Worm (Caenorhabditis elegans) whole organism, late embryonic: ENCODE data around the gene lev-9.

ENCODE experiments used
- C08G9.2 ChIP-seq: sonication (generic microtip); optimal IDR thresholded peaks from 2 replicates; lab custom pipeline; 2016; ENCODE audit warnings: mild to moderate bottlenecking, missing genetic modification characterization, moderate library complexity, missing compliant biosample characterization
- C38D4.7 ChIP-seq: fragments of 200-800 bp; sonication (Bioruptor generic); optimal IDR thresholded peaks from 2 replicates; lab custom pipeline; 2018; ENCODE audit warnings: mild to moderate bottlenecking, missing genetic modification characterization, moderate library complexity, missing compliant biosample characterization
- F13H6.1 ChIP-seq: sonication (generic microtip); optimal IDR thresholded peaks from 2 replicates; lab custom pipeline; 2016; ENCODE audit warnings: missing genetic modification characterization, missing compliant biosample characterization
- K09A11.1 ChIP-seq: sonication (generic microtip); optimal IDR thresholded peaks from 2 replicates; lab custom pipeline; 2017; ENCODE audit warnings: antibody characterized with exemption, mild to moderate bottlenecking, missing genetic modification characterization, missing compliant biosample characterization; ENCODE audit not compliant: insufficient read depth
- T23F11.4 ChIP-seq: fragments of 200-800 bp; sonication (Bioruptor generic); optimal IDR thresholded peaks from 2 replicates; lab custom pipeline; 2018; ENCODE audit warnings: mild to moderate bottlenecking, missing genetic modification characterization, missing compliant biosample characterization
- Y22D7AL.16 ChIP-seq: sonication (generic microtip); optimal IDR thresholded peaks from 2 replicates; lab custom pipeline; 2016; ENCODE audit warnings: missing genetic modification characterization, missing compliant biosample characterization
- ahr-1 ChIP-seq: sonication (generic microtip); optimal IDR thresholded peaks from 2 replicates; lab custom pipeline; 2016; ENCODE audit warnings: missing genetic modification characterization, missing compliant biosample characterization
- ceh-18 ChIP-seq: sonication (generic microtip); optimal IDR thresholded peaks from 2 replicates; lab custom pipeline; 2016; ENCODE audit warnings: missing genetic modification characterization, missing compliant biosample characterization
- ceh-2 ChIP-seq: sonication (generic microtip); optimal IDR thresholded peaks from 2 replicates; lab custom pipeline; 2016; ENCODE audit warnings: missing genotype, missing genetic modification characterization, missing compliant biosample characterization
- ceh-30 ChIP-seq: fragments of 150-350 bp; optimal IDR thresholded peaks from 2 replicates; lab custom pipeline; 2014; ENCODE audit warnings: missing biosample characterization, missing genetic modification characterization
- ceh-45 ChIP-seq: fragments of 200-800 bp; sonication (Bioruptor generic); IDR thresholded peaks from 2 replicates; pipeline ENCODE4 v1.3.6; 2022; ENCODE audit warnings: missing genetic modification reagents, missing genetic modification characterization, missing compliant biosample characterization
- ceh-48 ChIP-seq: sonication (generic microtip); optimal IDR thresholded peaks from 2 replicates; lab custom pipeline; 2016; ENCODE audit warnings: missing genetic modification characterization, inconsistent platforms, missing compliant biosample characterization
- ceh-6 ChIP-seq: fragments of 200-800 bp; sonication (Bioruptor generic); optimal IDR thresholded peaks from 2 replicates; lab custom pipeline; 2018; ENCODE audit warnings: mild to moderate bottlenecking, missing genetic modification characterization, missing compliant biosample characterization
- dve-1 ChIP-seq: sonication (generic microtip); optimal IDR thresholded peaks from 2 replicates; lab custom pipeline; 2017; ENCODE audit warnings: antibody characterized with exemption, mild to moderate bottlenecking, missing genetic modification characterization, missing compliant biosample characterization
- elt-4 ChIP-seq: sonication (generic microtip); optimal IDR thresholded peaks from 2 replicates; lab custom pipeline; 2016; ENCODE audit warnings: missing genetic modification characterization, missing compliant biosample characterization
- eyg-1 ChIP-seq: sonication (generic microtip); optimal IDR thresholded peaks from 2 replicates; lab custom pipeline; 2016; ENCODE audit warnings: missing genotype, missing genetic modification characterization, missing compliant biosample characterization
- fkh-10 ChIP-seq: fragments of 150-350 bp; optimal IDR thresholded peaks from 2 replicates; lab custom pipeline; 2014; ENCODE audit warnings: missing biosample characterization, missing genetic modification reagents, missing genetic modification characterization
- fkh-6 ChIP-seq: sonication (generic microtip); optimal IDR thresholded peaks from 2 replicates; lab custom pipeline; 2016; ENCODE audit warnings: missing genetic modification characterization, missing compliant biosample characterization
- gmeb-2 ChIP-seq: sonication (generic microtip); optimal IDR thresholded peaks from 2 replicates; lab custom pipeline; 2016; ENCODE audit warnings: missing genetic modification characterization, inconsistent platforms, missing compliant biosample characterization
- hlh-30 ChIP-seq: sonication (generic microtip); optimal IDR thresholded peaks from 2 replicates; lab custom pipeline; 2017; ENCODE audit warnings: antibody characterized with exemption, missing genetic modification characterization, missing compliant biosample characterization; ENCODE audit not compliant: insufficient read depth
- hlh-6 ChIP-seq: sonication (generic microtip); optimal IDR thresholded peaks from 2 replicates; lab custom pipeline; 2016; ENCODE audit warnings: missing genotype, missing genetic modification characterization, missing compliant biosample characterization
- hlh-8 ChIP-seq: sonication (generic microtip); optimal IDR thresholded peaks from 2 replicates; lab custom pipeline; 2016; ENCODE audit warnings: missing genotype, missing genetic modification characterization, missing compliant biosample characterization
- lim-6 ChIP-seq: sonication (generic microtip); optimal IDR thresholded peaks from 2 replicates; lab custom pipeline; 2016; ENCODE audit warnings: missing genetic modification characterization, missing compliant biosample characterization
- lin-11 ChIP-seq: fragments of 200-800 bp; sonication (Bioruptor generic); optimal IDR thresholded peaks from 2 replicates; lab custom pipeline; 2018; ENCODE audit warnings: mild to moderate bottlenecking, missing genetic modification characterization, missing compliant biosample characterization
- madf-2 ChIP-seq: sonication (generic microtip); optimal IDR thresholded peaks from 2 replicates; lab custom pipeline; 2017; ENCODE audit warnings: missing genetic modification characterization, missing compliant biosample characterization
- mec-3 ChIP-seq: sonication (generic microtip); optimal IDR thresholded peaks from 2 replicates; lab custom pipeline; 2016; ENCODE audit warnings: borderline replicate concordance, missing genetic modification characterization, missing compliant biosample characterization
- nfya-1 ChIP-seq: sonication (generic microtip); optimal IDR thresholded peaks from 2 replicates; lab custom pipeline; 2017; ENCODE audit warnings: missing genetic modification characterization, mild to moderate bottlenecking, missing compliant biosample characterization, antibody characterized with exemption, moderate library complexity
- nhr-11 ChIP-seq: fragments of 150-350 bp; optimal IDR thresholded peaks from 2 replicates; lab custom pipeline; 2014; ENCODE audit warnings: missing biosample characterization, missing genetic modification characterization
- nhr-232 ChIP-seq: sonication (generic microtip); optimal IDR thresholded peaks from 2 replicates; lab custom pipeline; 2016; ENCODE audit warnings: missing genetic modification characterization, missing compliant biosample characterization
- npax-4 ChIP-seq: sonication (generic microtip); optimal IDR thresholded peaks from 2 replicates; lab custom pipeline; 2016; ENCODE audit warnings: missing genetic modification characterization, missing compliant biosample characterization
- odd-2 ChIP-seq: sonication (generic microtip); optimal IDR thresholded peaks from 2 replicates; lab custom pipeline; 2017; ENCODE audit warnings: antibody characterized with exemption, mild to moderate bottlenecking, missing genetic modification characterization, missing compliant biosample characterization
- pqm-1 ChIP-seq: sonication (generic microtip); optimal IDR thresholded peaks from 2 replicates; lab custom pipeline; 2016; ENCODE audit warnings: missing genetic modification characterization, missing compliant biosample characterization
- ref-2 ChIP-seq: sonication (generic microtip); optimal IDR thresholded peaks from 2 replicates; lab custom pipeline; 2016; ENCODE audit warnings: missing genetic modification characterization, missing compliant biosample characterization
- rnt-1 ChIP-seq: sonication (generic microtip); optimal IDR thresholded peaks from 2 replicates; lab custom pipeline; 2016; ENCODE audit warnings: missing genetic modification characterization, missing compliant biosample characterization
- sdc-2 ChIP-seq: sonication (generic microtip); optimal IDR thresholded peaks from 2 replicates; lab custom pipeline; 2016; ENCODE audit warnings: missing genotype, missing genetic modification characterization, missing compliant biosample characterization
- sox-4 ChIP-seq: sonication (generic microtip); optimal IDR thresholded peaks from 2 replicates; lab custom pipeline; 2017; ENCODE audit warnings: mild to moderate bottlenecking, missing genetic modification characterization, inconsistent platforms, missing compliant biosample characterization
- syd-9 ChIP-seq: sonication (generic microtip); optimal IDR thresholded peaks from 2 replicates; lab custom pipeline; 2016; ENCODE audit warnings: mild to moderate bottlenecking, missing genetic modification characterization, moderate library complexity, missing compliant biosample characterization
- tbx-2 ChIP-seq: sonication (generic microtip); optimal IDR thresholded peaks from 2 replicates; lab custom pipeline; 2016; ENCODE audit warnings: missing genetic modification characterization, missing compliant biosample characterization
- ttx-3 ChIP-seq: sonication (generic microtip); optimal IDR thresholded peaks from 2 replicates; lab custom pipeline; 2016; ENCODE audit warnings: missing genetic modification reagents, missing genetic modification characterization, missing compliant biosample characterization
- unc-3 ChIP-seq, 2 experiments: fragments of 200-800 bp in 1 of 2; sonication (Bioruptor generic) in 1 of 2; sonication (generic microtip) in 1 of 2; conservative IDR thresholded peaks in 1 of 2; optimal IDR thresholded peaks in 1 of 2; 2 replicates each; pipeline versions ENCODE4 v1.3.6 to Lab custom; 2016 to 2022; ENCODE audit warnings: missing compliant biosample characterization in 2 of 2, missing genetic modification characterization in 2 of 2, missing genetic modification reagents in 1 of 2
- unc-42 ChIP-seq: sonication (generic microtip); optimal IDR thresholded peaks from 2 replicates; lab custom pipeline; 2016; ENCODE audit warnings: missing genotype, missing genetic modification characterization, missing compliant biosample characterization
- unc-55 ChIP-seq: sonication (generic microtip); optimal IDR thresholded peaks from 2 replicates; lab custom pipeline; 2017; ENCODE audit warnings: missing biosample characterization, missing genetic modification reagents, missing genetic modification characterization
- unc-86 ChIP-seq: sonication (generic microtip); optimal IDR thresholded peaks from 2 replicates; lab custom pipeline; 2016; ENCODE audit warnings: missing genetic modification characterization, missing compliant biosample characterization
- ztf-16 ChIP-seq: sonication (generic microtip); optimal IDR thresholded peaks from 2 replicates; lab custom pipeline; 2017; ENCODE audit warnings: missing genetic modification characterization, missing compliant biosample characterization

Gene lev-9

ce11 chrX:6318803-6319202 lies 27.3 kb upstream of the lev-9 start:
- TF ChIP-seq gmeb-2 (no peak), sox-4 (tag; lab: Kevin White, UChicago) (no peak), ceh-18 (tag; lab: Kevin White, UChicago) (no peak), F13H6.1 (tag; lab: Kevin White, UChicago) (no peak), elt-4 (tag; lab: Kevin White, UChicago) (no peak), unc-3 (GFP tag; conservative IDR thresholded peaks at IDR 0.05; lab: Robert Waterston, UW) (no peak), unc-3 (tag; optimal IDR thresholded peaks at IDR 0.05; lab: Kevin White, UChicago) (no peak), T23F11.4 (GFP tag; lab: Kevin White, UChicago) (no peak), ceh-6 (GFP tag; lab: Kevin White, UChicago) (no peak), ceh-2 (tag; lab: Kevin White, UChicago) (no peak), odd-2 (tag; lab: Kevin White, UChicago) (no peak), unc-42 (tag; lab: Kevin White, UChicago) (no peak)

- no peak for TF ChIP-seq Y22D7AL.16 (tag; lab: Kevin White, UChicago)
- TF ChIP-seq nhr-232 = no peak
- no peak for TF ChIP-seq npax-4 (tag; lab: Kevin White, UChicago)
- TF ChIP-seq C38D4.7 (GFP tag; lab: Kevin White, UChicago) = no peak
- TF ChIP-seq unc-86 (tag; lab: Kevin White, UChicago) = no peak
- TF ChIP-seq odd-2 (tag; lab: Kevin White, UChicago) = no peak
- no peak for TF ChIP-seq F13H6.1 (tag; lab: Kevin White, UChicago)
- no peak for TF ChIP-seq hlh-30 (tag; lab: Kevin White, UChicago)
- no peak for TF ChIP-seq hlh-6 (tag; lab: Kevin White, UChicago)
- no peak for TF ChIP-seq madf-2 (tag; lab: Kevin White, UChicago)
- TF ChIP-seq nhr-11 (tag; lab: Kevin White, UChicago) = no peak
- no peak for TF ChIP-seq ceh-45 (GFP tag; lab: Robert Waterston, UW)
- no peak for TF ChIP-seq ttx-3 (tag; lab: Kevin White, UChicago)
- no peak for TF ChIP-seq mec-3 (tag; lab: Kevin White, UChicago)
- TF ChIP-seq dve-1 = no peak
- TF ChIP-seq ceh-30 (tag; lab: Kevin White, UChicago) = no peak
- TF ChIP-seq ahr-1 (tag; lab: Kevin White, UChicago) = no peak
- no peak for TF ChIP-seq fkh-10 (GFP tag; lab: Kevin White, UChicago)
- TF ChIP-seq unc-55 (GFP tag; lab: Kevin White, UChicago) = no peak
These were observed 19.9 kb upstream of the lev-9 start, which contains the start of gene npr-38 for ce11 chrX:6311391-6311790. Gene npr-38 (plus strand): TSS chrX:6311691.

ce11 chrX:6299641-6300240 lies 8.2 kb upstream of the lev-9 start, which contains the start of gene cest-16:
Gene cest-16 (plus strand): TSS chrX:6299942.
- peak; percentile 54 for TF ChIP-seq unc-55 (GFP tag; lab: Kevin White, UChicago)
- no peak for TF ChIP-seq lim-6 (tag; lab: Kevin White, UChicago)
- no peak for TF ChIP-seq dve-1
- no peak for TF ChIP-seq sdc-2 (tag; lab: Kevin White, UChicago)

- peak; percentile 48 for TF ChIP-seq gmeb-2
- peak; percentile 97 for TF ChIP-seq ref-2 (tag; lab: Kevin White, UChicago)
- peak; percentile 97 for TF ChIP-seq ceh-48 (tag; lab: Kevin White, UChicago)
- TF ChIP-seq unc-55 (GFP tag; lab: Kevin White, UChicago) = peak; percentile 27
- peak; percentile 96 for TF ChIP-seq tbx-2 (tag; lab: Kevin White, UChicago)
- peak; percentile 74 for TF ChIP-seq nhr-11 (tag; lab: Kevin White, UChicago)
- TF ChIP-seq rnt-1 = peak; percentile 96
- peak; percentile 70 for TF ChIP-seq syd-9 (tag; lab: Kevin White, UChicago)
- peak; percentile 98 for TF ChIP-seq nfya-1
- peak; percentile 78 for TF ChIP-seq C08G9.2 (tag; lab: Kevin White, UChicago)
- peak; percentile 64 for TF ChIP-seq hlh-8
- peak; percentile 92 for TF ChIP-seq K09A11.1 (tag; lab: Kevin White, UChicago)
- TF ChIP-seq hlh-6 (tag; lab: Kevin White, UChicago) = peak; percentile 71
- peak; percentile 68 for TF ChIP-seq T23F11.4 (GFP tag; lab: Kevin White, UChicago)
- TF ChIP-seq odd-2 (tag; lab: Kevin White, UChicago) = peak; percentile 8
- peak; percentile 98 for TF ChIP-seq unc-42 (tag; lab: Kevin White, UChicago)
- peak; percentile 79 for TF ChIP-seq eyg-1 (tag; lab: Kevin White, UChicago)
- peak; percentile 97 for TF ChIP-seq ztf-16 (tag; lab: Kevin White, UChicago)
- peak; percentile 53 for TF ChIP-seq lin-11 (tag; lab: Kevin White, UChicago)
- peak; percentile 91 for TF ChIP-seq pqm-1 (tag; lab: Kevin White, UChicago)
- peak; percentile 73 for TF ChIP-seq fkh-6 (tag; lab: Kevin White, UChicago)
- TF ChIP-seq unc-86 (tag; lab: Kevin White, UChicago) = peak; percentile 89
These were observed 4.9 kb upstream of the lev-9 start for ce11 chrX:6296402-6296844.
